Worm (Caenorhabditis elegans) whole organism, L4 larva: Measurements from ENCODE around the gene Y38H6C.24.

Source experiments
- F10B5.3 ChIP-seq: sonication (generic microtip); optimal IDR thresholded peaks from 2 replicates; lab custom pipeline; 2016; ENCODE audit warnings: mild to moderate bottlenecking, missing genetic modification characterization, missing compliant biosample characterization
- F44E2.7 ChIP-seq: fragments of 200-800 bp; sonication (Bioruptor generic); IDR thresholded peaks from 2 replicates; pipeline ENCODE4 v2.1.2; 2022; ENCODE audit warnings: missing genetic modification characterization, missing compliant biosample characterization
- Y5F2A.4 ChIP-seq: fragments of 200-800 bp; sonication (Bioruptor generic); optimal IDR thresholded peaks from 2 replicates; lab custom pipeline; 2018; ENCODE audit warnings: mild to moderate bottlenecking, missing genetic modification characterization, missing compliant biosample characterization
- ZK546.5 ChIP-seq, 2 experiments: sonication (generic microtip); optimal IDR thresholded peaks; 2 replicates each; lab custom pipeline; 2017; ENCODE audit warnings: missing biosample characterization in 2 of 2, missing genetic modification characterization in 2 of 2
- aly-2 ChIP-seq: sonication (generic microtip); optimal IDR thresholded peaks from 2 replicates; lab custom pipeline; 2018; ENCODE audit warnings: missing biosample characterization, missing genetic modification characterization
- ceh-44 ChIP-seq: fragments of 200-800 bp; sonication (Bioruptor generic); IDR thresholded peaks from 2 replicates; pipeline ENCODE4 v1.3.6; 2022; ENCODE audit warnings: missing genetic modification reagents, missing genetic modification characterization, missing compliant biosample characterization
- ceh-82 ChIP-seq: sonication (generic microtip); optimal IDR thresholded peaks from 2 replicates; lab custom pipeline; 2017; ENCODE audit warnings: missing biosample characterization, missing genetic modification characterization
- ctbp-1 ChIP-seq: fragments of 200-800 bp; sonication (Bioruptor generic); IDR thresholded peaks from 2 replicates; pipeline ENCODE4 v1.3.6; 2022; ENCODE audit warnings: missing genetic modification reagents, missing genetic modification characterization, missing compliant biosample characterization
- daf-16 ChIP-seq, 3 experiments: sonication (generic microtip); optimal IDR thresholded peaks; 2 replicates each; lab custom pipeline; 2016 to 2017; ENCODE audit warnings: missing genetic modification characterization in 3 of 3, missing genetic modification reagents in 3 of 3, mild to moderate bottlenecking in 2 of 3, missing compliant biosample characterization in 2 of 3, missing biosample characterization in 1 of 3, moderate library complexity in 1 of 3
- dmd-6 ChIP-seq: fragments of 200-800 bp; sonication (Bioruptor generic); IDR thresholded peaks from 2 replicates; pipeline ENCODE4 v1.3.6; 2022; ENCODE audit warnings: missing genetic modification reagents, missing genetic modification characterization, missing compliant biosample characterization
- dmd-8 ChIP-seq: fragments of 200-800 bp; sonication (Bioruptor generic); IDR thresholded peaks from 2 replicates; pipeline ENCODE4 v1.3.6; 2022; ENCODE audit warnings: missing genetic modification characterization, missing compliant biosample characterization
- hif-1 ChIP-seq, 2 experiments: sonication (generic microtip); optimal IDR thresholded peaks; 2 replicates each; lab custom pipeline; 2016 to 2017; ENCODE audit warnings: missing compliant biosample characterization in 2 of 2, missing genetic modification characterization in 2 of 2, missing genetic modification reagents in 2 of 2, missing genotype in 2 of 2, mild to moderate bottlenecking in 1 of 2
- hlh-30 ChIP-seq: sonication (generic microtip); optimal IDR thresholded peaks from 2 replicates; lab custom pipeline; 2017; ENCODE audit warnings: antibody characterized with exemption, mild to moderate bottlenecking, missing genetic modification characterization, missing compliant biosample characterization; ENCODE audit not compliant: insufficient read depth
- lin-1 ChIP-seq: fragments of 200-800 bp; sonication (Bioruptor generic); IDR thresholded peaks from 2 replicates; pipeline ENCODE4 v1.3.6; 2022; ENCODE audit warnings: missing genetic modification reagents, missing genetic modification characterization, missing compliant biosample characterization
- lin-13 ChIP-seq: fragments of 150-350 bp; optimal IDR thresholded peaks from 2 replicates; lab custom pipeline; 2014; ENCODE audit warnings: missing biosample characterization, missing genetic modification reagents, missing genetic modification characterization
- lsy-2 ChIP-seq, 2 experiments: fragments of 150-350 bp in 1 of 2; sonication (generic microtip) in 1 of 2; optimal IDR thresholded peaks; 2 replicates each; lab custom pipeline; 2014 to 2017; ENCODE audit warnings: missing biosample characterization in 2 of 2, missing genetic modification characterization in 2 of 2
- mxl-2 ChIP-seq: fragments of 200-800 bp; sonication (Bioruptor generic); conservative IDR thresholded peaks from 2 replicates; pipeline ENCODE4 v1.3.6; 2022; ENCODE audit warnings: missing genetic modification reagents, missing genetic modification characterization, missing compliant biosample characterization
- nhr-102 ChIP-seq: sonication (generic microtip); optimal IDR thresholded peaks from 2 replicates; lab custom pipeline; 2016; ENCODE audit warnings: mild to moderate bottlenecking, missing genetic modification characterization, moderate library complexity, missing compliant biosample characterization
- nhr-41 ChIP-seq: fragments of 200-800 bp; sonication (Bioruptor generic); IDR thresholded peaks from 2 replicates; pipeline ENCODE4 v1.3.6; 2022; ENCODE audit warnings: missing genetic modification reagents, missing genetic modification characterization, missing compliant biosample characterization
- nhr-77 ChIP-seq: fragments of 150-350 bp; optimal IDR thresholded peaks from 2 replicates; lab custom pipeline; 2014; ENCODE audit warnings: missing biosample characterization, missing genetic modification characterization
- php-3 ChIP-seq: fragments of 200-800 bp; sonication (Bioruptor generic); IDR thresholded peaks from 2 replicates; pipeline ENCODE4 v1.3.6; 2022; ENCODE audit warnings: missing genetic modification reagents, missing genetic modification characterization, missing compliant biosample characterization
- pqm-1 ChIP-seq: sonication (generic microtip); optimal IDR thresholded peaks from 2 replicates; lab custom pipeline; 2017; ENCODE audit warnings: missing biosample characterization, missing genetic modification characterization
- saeg-2 ChIP-seq: fragments of 200-800 bp; sonication (Bioruptor generic); IDR thresholded peaks from 2 replicates; pipeline ENCODE4 v1.3.6; 2022; ENCODE audit warnings: missing genetic modification reagents, missing genetic modification characterization, missing compliant biosample characterization
- tag-97 ChIP-seq: fragments of 200-800 bp; sonication (Bioruptor generic); IDR thresholded peaks from 2 replicates; pipeline ENCODE4 v1.3.6; 2022; ENCODE audit warnings: missing genetic modification characterization, missing compliant biosample characterization
- unc-62 ChIP-seq, 3 experiments: fragments of 150-350 bp in 1 of 3; sonication (generic microtip); optimal IDR thresholded peaks in 2 of 3; peaks in 1 of 3; 1 replicate in 1 of 3; 2 replicates in 2 of 3; lab custom pipeline; 2014 to 2017; ENCODE audit warnings: missing biosample characterization in 3 of 3, missing genetic modification characterization in 3 of 3, missing genetic modification reagents in 3 of 3, missing genotype in 1 of 3
- zfp-2 ChIP-seq: sonication (generic microtip); optimal IDR thresholded peaks from 2 replicates; lab custom pipeline; 2016; ENCODE audit warnings: mild to moderate bottlenecking, missing genetic modification characterization, missing compliant biosample characterization
- ztf-7 ChIP-seq: fragments of 150-350 bp; optimal IDR thresholded peaks from 2 replicates; lab custom pipeline; 2014; ENCODE audit warnings: missing biosample characterization, missing genetic modification characterization

Gene Y38H6C.24

ce11 chrV:20545742-20546141, 19.5 kb downstream of the Y38H6C.24 start:
- no peak for TF ChIP-seq dmd-8 (GFP tag; lab: Robert Waterston, UW)
- TF ChIP-seq ztf-7 (tag; lab: Kevin White, UChicago): no peak
- TF ChIP-seq ZK546.5 (tag; optimal IDR thresholded peaks at IDR 0.05; lab: Kevin White, UChicago): no peak
- peak; percentile 2 for TF ChIP-seq pqm-1 (tag; lab: Kevin White, UChicago)
- TF ChIP-seq daf-16 (GFP tag; optimal IDR thresholded peaks at IDR 0.05; lab: Kevin White, UChicago): no peak
- TF ChIP-seq daf-16 (tag; optimal IDR thresholded peaks at IDR 0.05; lab: Kevin White, UChicago): peak; percentile 71

ce11 chrV:20547048-20547447, 20.8 kb downstream of the Y38H6C.24 start, which contains the start of gene Y38H6C.18:
TSS of gene Y38H6C.18 (minus strand) at chrV:20547148.
- TF ChIP-seq php-3 (GFP tag; lab: Robert Waterston, UW) (no peak), lsy-2 (tag; optimal IDR thresholded peaks at IDR 0.05; lab: Kevin White, UChicago) (no peak), ceh-44 (GFP tag; lab: Robert Waterston, UW) (no peak), ctbp-1 (GFP tag; lab: Robert Waterston, UW) (no peak), zfp-2 (tag; lab: Kevin White, UChicago) (no peak), lin-13 (no peak), saeg-2 (GFP tag; lab: Robert Waterston, UW) (no peak), nhr-102 (tag; lab: Kevin White, UChicago) (no peak), tag-97 (no peak), nhr-41 (GFP tag; lab: Robert Waterston, UW) (no peak), F44E2.7 (GFP tag; lab: Robert Waterston, UW) (no peak), pqm-1 (tag; lab: Kevin White, UChicago) (no peak), dmd-6 (no peak), lin-1 (GFP tag; lab: Robert Waterston, UW) (no peak), hlh-30 (no peak)
- TF ChIP-seq, all 104 proteins: peak for 0

- no peak for TF ChIP-seq lsy-2 (tag; optimal IDR thresholded peaks at IDR 0.05; lab: Kevin White, UChicago)
- peak in 1 of 2 experiments; percentile 18 for TF ChIP-seq unc-62 (GFP tag; optimal IDR thresholded peaks at IDR 0.05 in 1 of 2; lab: Kevin White, UChicago)
- TF ChIP-seq unc-62 (tag; optimal IDR thresholded peaks at IDR 0.05; lab: Kevin White, UChicago): no peak
These were observed 24.9 kb downstream of the Y38H6C.24 start, which contains the start of gene Y38H6C.20 for ce11 chrV:20551096-20551495. TSS of gene Y38H6C.20 (minus strand) at chrV:20551196.

ce11 chrV:20552971-20553370, 26.7 kb downstream of the Y38H6C.24 start, which contains the start of gene vmo-1:
TSS of gene vmo-1 (minus strand) at chrV:20553071.
- TF ChIP-seq F10B5.3 (tag; lab: Kevin White, UChicago): no peak
- TF ChIP-seq ceh-82 (tag; lab: Kevin White, UChicago): no peak
- TF ChIP-seq nhr-77: no peak
- no peak for TF ChIP-seq hif-1 (tag; optimal IDR thresholded peaks at IDR 0.05; lab: Kevin White, UChicago)
- no peak for TF ChIP-seq daf-16 (GFP tag; optimal IDR thresholded peaks at IDR 0.05; lab: Kevin White, UChicago)
- TF ChIP-seq daf-16 (tag; optimal IDR thresholded peaks at IDR 0.05; lab: Kevin White, UChicago): no peak
- no peak for TF ChIP-seq lin-1 (GFP tag; lab: Robert Waterston, UW)
- TF ChIP-seq aly-2: no peak

- no peak for TF ChIP-seq Y5F2A.4 (GFP tag; lab: Kevin White, UChicago)
- peak; percentile 61 for TF ChIP-seq dmd-6
These were observed 28.9 kb downstream of the Y38H6C.24 start, which contains the start of gene Y38H6C.21 for ce11 chrV:20555120-20555519. TSS of gene Y38H6C.21 (minus strand) at chrV:20555267.

- TF ChIP-seq unc-62 (GFP tag; optimal IDR thresholded peaks at IDR 0.05 in 1 of 2; lab: Kevin White, UChicago) (peak in 1 of 2 experiments; percentile 37), unc-62 (tag; optimal IDR thresholded peaks at IDR 0.05; lab: Kevin White, UChicago) (no peak), Y5F2A.4 (GFP tag; lab: Kevin White, UChicago) (no peak), dmd-6 (peak; percentile 66), mxl-2 (GFP tag; lab: Robert Waterston, UW) (no peak)
These were observed 30.0 kb downstream of the Y38H6C.24 start, which contains the start of gene Y38H6C.23 for ce11 chrV:20556260-20556659. TSS of gene Y38H6C.23 (minus strand) at chrV:20556360.
